Worm (Caenorhabditis elegans) whole organism, late embryonic: ENCODE measurements around the gene idpp-7.

ENCODE experiments used
- F13H6.1 ChIP-seq: sonication (generic microtip); optimal IDR thresholded peaks from 2 replicates; lab custom pipeline; 2016; ENCODE audit warnings: missing genetic modification characterization, missing compliant biosample characterization
- Y22D7AL.16 ChIP-seq: sonication (generic microtip); optimal IDR thresholded peaks from 2 replicates; lab custom pipeline; 2016; ENCODE audit warnings: missing genetic modification characterization, missing compliant biosample characterization
- ama-1 ChIP-seq: fragments of 150-350 bp; optimal IDR thresholded peaks from 2 replicates; lab custom pipeline; 2014
- ceh-48 ChIP-seq: sonication (generic microtip); optimal IDR thresholded peaks from 2 replicates; lab custom pipeline; 2016; ENCODE audit warnings: missing genetic modification characterization, inconsistent platforms, missing compliant biosample characterization
- fax-1 ChIP-seq: sonication (generic microtip); optimal IDR thresholded peaks from 2 replicates; lab custom pipeline; 2016; ENCODE audit warnings: missing genotype, missing genetic modification characterization, missing compliant biosample characterization
- hlh-8 ChIP-seq: sonication (generic microtip); optimal IDR thresholded peaks from 2 replicates; lab custom pipeline; 2016; ENCODE audit warnings: missing genotype, missing genetic modification characterization, missing compliant biosample characterization
- nhr-11 ChIP-seq: fragments of 150-350 bp; optimal IDR thresholded peaks from 2 replicates; lab custom pipeline; 2014; ENCODE audit warnings: missing biosample characterization, missing genetic modification characterization
- pag-3 ChIP-seq: sonication (generic microtip); optimal IDR thresholded peaks from 2 replicates; lab custom pipeline; 2016; ENCODE audit warnings: missing compliant biosample characterization, missing genetic modification characterization, borderline replicate concordance
- pat-9 ChIP-seq: fragments of 200-800 bp; sonication (Bioruptor generic); optimal IDR thresholded peaks from 2 replicates; lab custom pipeline; 2018; ENCODE audit warnings: mild to moderate bottlenecking, missing genetic modification characterization, moderate library complexity, missing compliant biosample characterization
- pha-4 ChIP-seq: fragments of 150-350 bp; optimal IDR thresholded peaks from 2 replicates; lab custom pipeline; 2018; ENCODE audit warnings: missing biosample characterization, missing genetic modification reagents, missing genetic modification characterization
- tbx-2 ChIP-seq: sonication (generic microtip); optimal IDR thresholded peaks from 2 replicates; lab custom pipeline; 2016; ENCODE audit warnings: missing genetic modification characterization, missing compliant biosample characterization
- unc-55 ChIP-seq: sonication (generic microtip); optimal IDR thresholded peaks from 2 replicates; lab custom pipeline; 2017; ENCODE audit warnings: missing biosample characterization, missing genetic modification reagents, missing genetic modification characterization
- unc-86 ChIP-seq: sonication (generic microtip); optimal IDR thresholded peaks from 2 replicates; lab custom pipeline; 2016; ENCODE audit warnings: missing genetic modification characterization, missing compliant biosample characterization

DNA sequence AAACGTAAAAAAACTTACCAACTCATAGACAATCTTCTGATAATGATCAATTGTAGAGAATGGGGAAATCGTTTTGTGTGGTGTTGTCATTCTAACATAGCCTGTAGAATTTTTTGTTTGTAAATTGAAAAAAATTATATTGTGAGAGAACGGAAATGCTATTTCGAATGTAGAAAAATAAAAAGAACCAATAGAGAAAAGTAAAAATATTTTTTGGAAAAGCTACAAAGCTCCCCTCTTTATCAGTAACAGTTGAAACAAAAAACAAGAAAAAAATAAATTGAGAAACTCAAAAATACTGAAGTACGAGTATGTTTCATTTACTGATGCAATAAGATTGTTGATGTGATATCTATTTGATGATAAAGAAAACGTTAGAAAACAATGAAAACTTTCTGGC lies 8.1 kb upstream of the idpp-7 start, which contains the start of gene C27D8.3:
- no peak for TF ChIP-seq unc-86
- TF ChIP-seq ceh-48 (tag; lab: Kevin White, UChicago): no peak
- no peak for TF ChIP-seq pha-4 (tag; lab: Kevin White, UChicago)
- no peak for TF ChIP-seq F13H6.1 (tag; lab: Kevin White, UChicago)
- no peak for TF ChIP-seq nhr-11 (tag; lab: Kevin White, UChicago)
- no peak for TF ChIP-seq pag-3 (tag; lab: Kevin White, UChicago)
- no peak for TF ChIP-seq hlh-8 (tag; lab: Kevin White, UChicago)
- no peak for TF ChIP-seq pat-9 (tag; lab: Kevin White, UChicago)
- TF ChIP-seq unc-55 (GFP tag; lab: Kevin White, UChicago): no peak
- TF ChIP-seq fax-1 (tag; lab: Kevin White, UChicago): no peak
- TF ChIP-seq Y22D7AL.16 (tag; lab: Kevin White, UChicago): no peak
- no peak for TF ChIP-seq tbx-2 (tag; lab: Kevin White, UChicago)
- TF ChIP-seq ama-1: no peak
